Comparison of ENCODE assay signal across 1 fruit fly cellular context in genomic region chr2L:5378829-5379228, dm6.
TF ChIP-seq lines count a peak whose summit lies in the region.

No protein-coding gene starts in this region.

TF ChIP-seq in whole organism, embryonic, 481 proteins besides CTCF, POLR2A, EP300 and RAD21 (continued from another document and continues in another):
- TF ChIP-seq CG4424 (GFP tag; optimal IDR thresholded peaks at IDR 0.05; lab: Kevin White, UChicago) (peak; percentile 11), ssp (GFP tag; IDR thresholded peaks at IDR 0.05; lab: Robert Waterston, UW) (no peak), MBD-R2 (GFP tag; IDR thresholded peaks at IDR 0.05; lab: Robert Waterston, UW) (no peak), CG17186 (GFP tag; optimal IDR thresholded peaks at IDR 0.05; lab: Kevin White, UChicago) (no peak), CG6272 (GFP tag; IDR thresholded peaks at IDR 0.05; lab: Robert Waterston, UW) (no peak), tll (GFP tag; optimal IDR thresholded peaks at IDR 0.05; lab: Kevin White, UChicago) (no peak), CG6765 (GFP tag; optimal IDR thresholded peaks at IDR 0.05; lab: Kevin White, UChicago) (no peak), Chrac-16 (GFP tag; optimal IDR thresholded peaks at IDR 0.05; lab: Kevin White, UChicago) (no peak), Ets97D (GFP tag; optimal IDR thresholded peaks at IDR 0.05; lab: Kevin White, UChicago) (no peak), CG10274 (GFP tag; optimal IDR thresholded peaks at IDR 0.05; lab: Kevin White, UChicago) (no peak), CG7786 (GFP tag; optimal IDR thresholded peaks at IDR 0.05; lab: Kevin White, UChicago) (no peak), CG7556 (GFP tag; optimal IDR thresholded peaks at IDR 0.05; lab: Kevin White, UChicago) (no peak), CG7987 (GFP tag; optimal IDR thresholded peaks at IDR 0.05; lab: Kevin White, UChicago) (no peak), CG11560 (tag; IDR thresholded peaks at IDR 0.05; lab: Robert Waterston, UW) (no peak), CG12104 (GFP tag; optimal IDR thresholded peaks at IDR 0.05; lab: Kevin White, UChicago) (no peak), CG17359 (tag; optimal IDR thresholded peaks at IDR 0.05; lab: Kevin White, UChicago) (no peak), CG3065 (GFP tag; optimal IDR thresholded peaks at IDR 0.05; lab: Kevin White, UChicago) (no peak), pnt (GFP tag; optimal IDR thresholded peaks at IDR 0.05; lab: Kevin White, UChicago) (no peak), CG11723 (GFP tag; optimal IDR thresholded peaks at IDR 0.05; lab: Kevin White, UChicago) (no peak), kah (GFP tag; optimal IDR thresholded peaks at IDR 0.05; lab: Kevin White, UChicago) (no peak), CG14441 (GFP tag; IDR thresholded peaks at IDR 0.05; lab: Robert Waterston, UW) (no peak), wek (GFP tag; optimal IDR thresholded peaks at IDR 0.05; lab: Kevin White, UChicago) (no peak), disco-r (GFP tag; optimal IDR thresholded peaks at IDR 0.05; lab: Kevin White, UChicago) (no peak), Antp (GFP tag; optimal IDR thresholded peaks at IDR 0.05; lab: Kevin White, UChicago) (no peak), Nf-YB (GFP tag; optimal IDR thresholded peaks at IDR 0.05; lab: Kevin White, UChicago) (no peak), lola (GFP tag; optimal IDR thresholded peaks at IDR 0.05; lab: Kevin White, UChicago) (peak in 1 of 3 experiments; percentile 62), gsb-n (tag; optimal IDR thresholded peaks at IDR 0.05; lab: Kevin White, UChicago) (peak; percentile 56), chif (GFP tag; optimal IDR thresholded peaks at IDR 0.05; lab: Kevin White, UChicago) (no peak), CG8765 (GFP tag; IDR thresholded peaks at IDR 0.05; lab: Robert Waterston, UW) (no peak), fd3F (GFP tag; optimal IDR thresholded peaks at IDR 0.05; lab: Kevin White, UChicago) (no peak), CHES-1-like (GFP tag; optimal IDR thresholded peaks at IDR 0.05; lab: Kevin White, UChicago) (no peak), HLH54F (GFP tag; optimal IDR thresholded peaks at IDR 0.05; lab: Kevin White, UChicago) (no peak), seq (GFP tag; IDR thresholded peaks at IDR 0.05; lab: Robert Waterston, UW) (no peak), mam (GFP tag; optimal IDR thresholded peaks at IDR 0.05; lab: Kevin White, UChicago) (no peak), Sry-β (GFP tag; optimal IDR thresholded peaks at IDR 0.05; lab: Kevin White, UChicago) (no peak), peb (GFP tag; IDR thresholded peaks at IDR 0.05; lab: Robert Waterston, UW) (0 out of 2 replicates have a peak, but pooled peaks have one; percentile 14), CG3407 (GFP tag; optimal IDR thresholded peaks at IDR 0.05; lab: Kevin White, UChicago) (no peak), tx (GFP tag; optimal IDR thresholded peaks at IDR 0.05; lab: Kevin White, UChicago) (no peak), sug (tag; optimal IDR thresholded peaks at IDR 0.05; lab: Kevin White, UChicago) (no peak), CG31441 (GFP tag; IDR thresholded peaks at IDR 0.05; lab: Robert Waterston, UW) (peak; percentile 45; the same call in 1 of the 2 replicates), dpn (GFP tag; optimal IDR thresholded peaks at IDR 0.05; lab: Kevin White, UChicago) (no peak), da (GFP tag; optimal IDR thresholded peaks at IDR 0.05; lab: Kevin White, UChicago) (no peak), esg (GFP tag; conservative IDR thresholded peaks at IDR 0.05; lab: Robert Waterston, UW) (no peak), CG14710 (tag; optimal IDR thresholded peaks at IDR 0.05; lab: Kevin White, UChicago) (peak; percentile 32), fd64A (GFP tag; optimal IDR thresholded peaks at IDR 0.05; lab: Kevin White, UChicago) (no peak), ab (GFP tag; optimal IDR thresholded peaks at IDR 0.05; lab: Kevin White, UChicago) (no peak), CrebB (tag; optimal IDR thresholded peaks at IDR 0.05; lab: Kevin White, UChicago) (no peak), CG9876 (GFP tag; optimal IDR thresholded peaks at IDR 0.05; lab: Kevin White, UChicago) (no peak), az2 (GFP tag; optimal IDR thresholded peaks at IDR 0.05; lab: Kevin White, UChicago) (peak; percentile 5), CG12155 (GFP tag; optimal IDR thresholded peaks at IDR 0.05; lab: Kevin White, UChicago) (no peak), CG31365 (tag; optimal IDR thresholded peaks at IDR 0.05; lab: Kevin White, UChicago) (no peak), eyg (GFP tag; optimal IDR thresholded peaks at IDR 0.05; lab: Kevin White, UChicago) (no peak), sisA (GFP tag; IDR thresholded peaks at IDR 0.05; lab: Robert Waterston, UW) (no peak), Gsc (GFP tag; IDR thresholded peaks at IDR 0.05; lab: Robert Waterston, UW) (no peak), inv (GFP tag; IDR thresholded peaks at IDR 0.05; lab: Robert Waterston, UW; ENCODE audit: partially characterized antibody) (no peak), en (GFP tag; optimal IDR thresholded peaks at IDR 0.05; lab: Kevin White, UChicago) (no peak), CG13424 (tag; optimal IDR thresholded peaks at IDR 0.05; lab: Kevin White, UChicago) (no peak), Optix (GFP tag; IDR thresholded peaks at IDR 0.05; lab: Robert Waterston, UW) (no peak), CG4617 (GFP tag; optimal IDR thresholded peaks at IDR 0.05; lab: Kevin White, UChicago; ENCODE audit: borderline replicate concordance) (no peak), CG42726 (GFP tag; IDR thresholded peaks at IDR 0.05; lab: Robert Waterston, UW; ENCODE audit: partially characterized antibody) (no peak), CG10147 (GFP tag; optimal IDR thresholded peaks at IDR 0.05; lab: Kevin White, UChicago) (no peak), Sox102F (GFP tag; optimal IDR thresholded peaks at IDR 0.05; lab: Kevin White, UChicago) (peak; percentile 43), grau (tag; optimal IDR thresholded peaks at IDR 0.05; lab: Kevin White, UChicago) (peak; percentile 5), CG34376 (GFP tag; optimal IDR thresholded peaks at IDR 0.05; lab: Kevin White, UChicago) (no peak), nerfin-2 (GFP tag; IDR thresholded peaks at IDR 0.05; lab: Robert Waterston, UW; ENCODE audit: partially characterized antibody) (no peak), CG15269 (tag; optimal IDR thresholded peaks at IDR 0.05; lab: Kevin White, UChicago) (no peak), dmrt11E (tag; optimal IDR thresholded peaks at IDR 0.05; lab: Kevin White, UChicago) (peak; percentile 64), Atf3 (GFP tag; optimal IDR thresholded peaks at IDR 0.05; lab: Kevin White, UChicago) (no peak), CG13894 (tag; optimal IDR thresholded peaks at IDR 0.05; lab: Kevin White, UChicago) (no peak), Lhr (GFP tag; optimal IDR thresholded peaks at IDR 0.05; lab: Kevin White, UChicago) (no peak), tap (tag; optimal IDR thresholded peaks at IDR 0.05; lab: Kevin White, UChicago) (no peak), CG6791 (GFP tag; IDR thresholded peaks at IDR 0.05; lab: Robert Waterston, UW; ENCODE audit: partially characterized antibody) (no peak), klu (GFP tag; IDR thresholded peaks at IDR 0.05; lab: Robert Waterston, UW) (no peak), Neu2 (GFP tag; optimal IDR thresholded peaks at IDR 0.05; lab: Kevin White, UChicago; ENCODE audit: borderline replicate concordance) (no peak), bbx (GFP tag; IDR thresholded peaks at IDR 0.05; lab: Robert Waterston, UW; ENCODE audit: partially characterized antibody) (no peak), CG9609 (GFP tag; optimal IDR thresholded peaks at IDR 0.05; lab: Kevin White, UChicago) (no peak), trem (tag; optimal IDR thresholded peaks at IDR 0.05; lab: Kevin White, UChicago) (peak; percentile 2), jigr1 (GFP tag; IDR thresholded peaks at IDR 0.05; lab: Robert Waterston, UW) (no peak), Poxn (GFP tag; IDR thresholded peaks at IDR 0.05; lab: Robert Waterston, UW) (no peak), onecut (GFP tag; IDR thresholded peaks at IDR 0.05; lab: Robert Waterston, UW) (no peak), Ptx1 (GFP tag; IDR thresholded peaks at IDR 0.05; lab: Robert Waterston, UW) (no peak), CG6813 (GFP tag; optimal IDR thresholded peaks at IDR 0.05; lab: Kevin White, UChicago) (no peak), vfl (GFP tag; optimal IDR thresholded peaks at IDR 0.05; lab: Kevin White, UChicago) (no peak), gt (GFP tag; IDR thresholded peaks at IDR 0.05; lab: Robert Waterston, UW) (no peak), CG6654 (GFP tag; optimal IDR thresholded peaks at IDR 0.05; lab: Kevin White, UChicago) (no peak), gem (tag; optimal IDR thresholded peaks at IDR 0.05; lab: Kevin White, UChicago) (peak; percentile 52), psq (GFP tag; optimal IDR thresholded peaks at IDR 0.05; lab: Kevin White, UChicago) (no peak), Xbp1 (GFP tag; optimal IDR thresholded peaks at IDR 0.05; lab: Kevin White, UChicago) (no peak), HmgZ (tag; optimal IDR thresholded peaks at IDR 0.05; lab: Kevin White, UChicago) (no peak), cg (GFP tag; optimal IDR thresholded peaks at IDR 0.05; lab: Kevin White, UChicago) (no peak), nom (GFP tag; optimal IDR thresholded peaks at IDR 0.05; lab: Kevin White, UChicago) (no peak), gcm2 (GFP tag; optimal IDR thresholded peaks at IDR 0.05; lab: Kevin White, UChicago) (no peak), br (optimal IDR thresholded peaks at IDR 0.05; lab: Kevin White, UChicago) (no peak), HmgD (GFP tag; optimal IDR thresholded peaks at IDR 0.05; lab: Kevin White, UChicago) (no peak), CG11456 (GFP tag; IDR thresholded peaks at IDR 0.05; lab: Robert Waterston, UW) (no peak), pum (GFP tag; optimal IDR thresholded peaks at IDR 0.05; lab: Kevin White, UChicago) (no peak), CG17568 (GFP tag; optimal IDR thresholded peaks at IDR 0.05; lab: Kevin White, UChicago) (no peak), knrl (GFP tag; IDR thresholded peaks at IDR 0.05; lab: Robert Waterston, UW; ENCODE audit: partially characterized antibody) (no peak), salm (tag; optimal IDR thresholded peaks at IDR 0.05; lab: Kevin White, UChicago) (no peak), CG43689 (GFP tag; IDR thresholded peaks at IDR 0.05; lab: Robert Waterston, UW) (no peak), Dp (GFP tag; optimal IDR thresholded peaks at IDR 0.05; lab: Kevin White, UChicago) (no peak), ato (GFP tag; IDR thresholded peaks at IDR 0.05; lab: Robert Waterston, UW; ENCODE audit: partially characterized antibody) (no peak), CG8281 (tag; optimal IDR thresholded peaks at IDR 0.05; lab: Kevin White, UChicago) (no peak), mirr (GFP tag; optimal IDR thresholded peaks at IDR 0.05; lab: Kevin White, UChicago) (no peak), Sry-δ (GFP tag; optimal IDR thresholded peaks at IDR 0.05; lab: Kevin White, UChicago) (no peak), wor (GFP tag; IDR thresholded peaks at IDR 0.05; lab: Robert Waterston, UW) (no peak), CG16863 (GFP tag; optimal IDR thresholded peaks at IDR 0.05; lab: Kevin White, UChicago) (no peak), Sox100B (GFP tag; optimal IDR thresholded peaks at IDR 0.05; lab: Kevin White, UChicago) (no peak), ems (GFP tag; optimal IDR thresholded peaks at IDR 0.05; lab: Kevin White, UChicago) (no peak), CG17802 (tag; optimal IDR thresholded peaks at IDR 0.05; lab: Kevin White, UChicago) (no peak), Mad (GFP tag; optimal IDR thresholded peaks at IDR 0.05; lab: Kevin White, UChicago) (no peak), CG14050 (GFP tag; IDR thresholded peaks at IDR 0.05; lab: Robert Waterston, UW) (no peak), YL-1 (GFP tag; optimal IDR thresholded peaks at IDR 0.05; lab: Kevin White, UChicago) (no peak), CG4404 (GFP tag; IDR thresholded peaks at IDR 0.05; lab: Robert Waterston, UW) (no peak), CG12942 (GFP tag; optimal IDR thresholded peaks at IDR 0.05; lab: Kevin White, UChicago) (no peak), corto (GFP tag; optimal IDR thresholded peaks at IDR 0.05; lab: Kevin White, UChicago) (no peak), CG1529 (GFP tag; optimal IDR thresholded peaks at IDR 0.05; lab: Kevin White, UChicago) (no peak), CG7839 (tag; optimal IDR thresholded peaks at IDR 0.05; lab: Kevin White, UChicago) (peak; percentile 22), pita (GFP tag; optimal IDR thresholded peaks at IDR 0.05; lab: Kevin White, UChicago) (no peak), Dll (GFP tag; IDR thresholded peaks at IDR 0.05; lab: Robert Waterston, UW; ENCODE audit: partially characterized antibody) (no peak), eve (GFP tag; optimal IDR thresholded peaks at IDR 0.05; lab: Kevin White, UChicago) (no peak), Adf1 (GFP tag; IDR thresholded peaks at IDR 0.05; lab: Robert Waterston, UW) (no peak), CG2889 (GFP tag; IDR thresholded peaks at IDR 0.05; lab: Robert Waterston, UW) (no peak), Sin3A (optimal IDR thresholded peaks at IDR 0.05; lab: Kevin White, UChicago) (no peak), sr (GFP tag; IDR thresholded peaks at IDR 0.05; lab: Robert Waterston, UW) (no peak), dmrt99B (tag; optimal IDR thresholded peaks at IDR 0.05; lab: Kevin White, UChicago) (peak; percentile 17), ERR (GFP tag; optimal IDR thresholded peaks at IDR 0.05; lab: Kevin White, UChicago) (no peak), CG17361 (GFP tag; IDR thresholded peaks at IDR 0.05; lab: Robert Waterston, UW) (peak; percentile 47; the same call in 1 of the 3 replicates), CG13775 (GFP tag; optimal IDR thresholded peaks at IDR 0.05; lab: Kevin White, UChicago) (no peak), NC2α (GFP tag; optimal IDR thresholded peaks at IDR 0.05; lab: Kevin White, UChicago) (no peak), bab2 (GFP tag; optimal IDR thresholded peaks at IDR 0.05; lab: Kevin White, UChicago) (no peak), gce (GFP tag; IDR thresholded peaks at IDR 0.05; lab: Robert Waterston, UW) (no peak), CG10959 (GFP tag; IDR thresholded peaks at IDR 0.05; lab: Robert Waterston, UW) (peak; percentile 33; the same call in 1 of the 2 replicates), CG12219 (GFP tag; optimal IDR thresholded peaks at IDR 0.05; lab: Kevin White, UChicago) (no peak), CG9797 (GFP tag; optimal IDR thresholded peaks at IDR 0.05; lab: Kevin White, UChicago) (no peak), CG1603 (tag; optimal IDR thresholded peaks at IDR 0.05; lab: Kevin White, UChicago) (no peak), ewg (GFP tag; optimal IDR thresholded peaks at IDR 0.05; lab: Kevin White, UChicago) (no peak), slbo (GFP tag; IDR thresholded peaks at IDR 0.05; lab: Robert Waterston, UW) (no peak), pfk (GFP tag; optimal IDR thresholded peaks at IDR 0.05; lab: Kevin White, UChicago) (no peak), CG10543 (GFP tag; optimal IDR thresholded peaks at IDR 0.05; lab: Kevin White, UChicago) (no peak)
